Worm (Caenorhabditis elegans) whole organism, L1 larva: ENCODE results near the gene M88.4.
A peak's percentile ranks its signal among the peaks of the same experiment; 100 is the strongest.

Experiments used
- C04F5.9 ChIP-seq: sonication (generic microtip); optimal IDR thresholded peaks from 2 replicates; lab custom pipeline; 2016; ENCODE audit warnings: missing genetic modification characterization, missing compliant biosample characterization
- C16A3.4 ChIP-seq: fragments of 150-350 bp; optimal IDR thresholded peaks from 2 replicates; lab custom pipeline; 2014; ENCODE audit warnings: missing biosample characterization, missing genetic modification characterization
- aha-1 ChIP-seq: fragments of 150-350 bp; optimal IDR thresholded peaks from 2 replicates; lab custom pipeline; 2014; ENCODE audit warnings: missing biosample characterization, missing genetic modification characterization
- aly-2 ChIP-seq: fragments of 150-350 bp; optimal IDR thresholded peaks from 2 replicates; lab custom pipeline; 2014; ENCODE audit warnings: missing biosample characterization, missing genetic modification characterization
- ama-1 ChIP-seq: fragments of 150-350 bp; optimal IDR thresholded peaks from 2 replicates; lab custom pipeline; 2014
- blmp-1 ChIP-seq: fragments of 150-350 bp; optimal IDR thresholded peaks from 2 replicates; lab custom pipeline; 2014; ENCODE audit warnings: missing biosample characterization, missing genetic modification characterization
- ceh-63 ChIP-seq: fragments of 200-800 bp; sonication (Bioruptor generic); optimal IDR thresholded peaks from 2 replicates; lab custom pipeline; 2018; ENCODE audit warnings: mild to moderate bottlenecking, missing genetic modification characterization, missing compliant biosample characterization
- dpl-1 ChIP-seq, 3 experiments: fragments of 150-350 bp in 2 of 3; sonication (generic microtip) in 1 of 3; optimal IDR thresholded peaks; 2 replicates each; lab custom pipeline; 2014 to 2017; ENCODE audit warnings: missing biosample characterization in 3 of 3, missing genetic modification characterization in 3 of 3, missing genetic modification reagents in 3 of 3
- efl-1 ChIP-seq, 4 experiments: fragments of 150-350 bp; optimal IDR thresholded peaks in 3 of 4; peaks in 1 of 4; 1 replicate in 1 of 4; 2 replicates in 3 of 4; lab custom pipeline; 2014; ENCODE audit warnings: missing biosample characterization in 2 of 4, missing genetic modification characterization in 2 of 4, missing genetic modification reagents in 2 of 4
- egl-27 ChIP-seq, 2 experiments: fragments of 150-350 bp in 1 of 2; sonication (generic microtip); optimal IDR thresholded peaks; 3 replicates each; lab custom pipeline; 2017 to 2018; ENCODE audit warnings: missing biosample characterization in 2 of 2, missing genetic modification characterization in 2 of 2, missing genetic modification reagents in 2 of 2
- elt-2 ChIP-seq: sonication (generic microtip); optimal IDR thresholded peaks from 2 replicates; lab custom pipeline; 2016; ENCODE audit warnings: missing genetic modification characterization, mild to moderate bottlenecking, inconsistent platforms, missing compliant biosample characterization, missing genetic modification reagents
- elt-3 ChIP-seq, 6 experiments: fragments of 150-350 bp in 1 of 6; sonication (generic microtip); optimal IDR thresholded peaks; 2 replicates each; lab custom pipeline; 2017 to 2018; ENCODE audit warnings: missing biosample characterization in 6 of 6, missing genetic modification characterization in 6 of 6, inconsistent platforms in 1 of 6
- ets-5 ChIP-seq: fragments of 200-800 bp; sonication (Bioruptor generic); IDR thresholded peaks from 2 replicates; pipeline ENCODE4 v1.3.6; 2022; ENCODE audit warnings: missing genetic modification characterization, missing compliant biosample characterization
- fkh-10 ChIP-seq: sonication (generic microtip); optimal IDR thresholded peaks from 2 replicates; lab custom pipeline; 2017; ENCODE audit warnings: missing biosample characterization, missing genetic modification reagents, missing genetic modification characterization
- fkh-4 ChIP-seq: sonication (generic microtip); optimal IDR thresholded peaks from 2 replicates; lab custom pipeline; 2016; ENCODE audit warnings: missing compliant biosample characterization, missing genetic modification characterization, borderline replicate concordance
- hpl-2 ChIP-seq: fragments of 150-350 bp; optimal IDR thresholded peaks from 2 replicates; lab custom pipeline; 2014; ENCODE audit warnings: missing biosample characterization, missing genetic modification reagents, missing genetic modification characterization
- isw-1 ChIP-seq: fragments of 200-800 bp; sonication (Bioruptor generic); IDR thresholded peaks from 2 replicates; pipeline ENCODE4 v1.3.6; 2022; ENCODE audit warnings: missing genetic modification characterization, missing compliant biosample characterization
- jun-1 ChIP-seq: fragments of 150-350 bp; optimal IDR thresholded peaks from 2 replicates; lab custom pipeline; 2014; ENCODE audit warnings: missing biosample characterization, missing genetic modification reagents, missing genetic modification characterization
- lin-35 ChIP-seq, 2 experiments: fragments of 150-350 bp; optimal IDR thresholded peaks; 2 replicates each; lab custom pipeline; 2014; ENCODE audit warnings: missing biosample characterization in 2 of 2, missing genetic modification characterization in 2 of 2, missing genetic modification reagents in 2 of 2
- lin-39 ChIP-seq: fragments of 150-350 bp; optimal IDR thresholded peaks from 2 replicates; lab custom pipeline; 2014; ENCODE audit warnings: missing biosample characterization, missing genetic modification reagents, missing genetic modification characterization
- lir-3 ChIP-seq: sonication (generic microtip); optimal IDR thresholded peaks from 2 replicates; lab custom pipeline; 2016; ENCODE audit warnings: mild to moderate bottlenecking, missing genetic modification characterization, moderate library complexity, missing compliant biosample characterization; ENCODE audit not compliant: poor library complexity
- mdl-1 ChIP-seq, 2 experiments: fragments of 150-350 bp; optimal IDR thresholded peaks; 2 replicates each; lab custom pipeline; 2014 to 2017; ENCODE audit warnings: missing biosample characterization in 2 of 2, missing genetic modification characterization in 2 of 2, inconsistent platforms in 1 of 2
- mep-1 ChIP-seq: fragments of 150-350 bp; optimal IDR thresholded peaks from 2 replicates; lab custom pipeline; 2014; ENCODE audit warnings: missing biosample characterization, missing genetic modification characterization
- nhr-20 ChIP-seq: sonication (generic microtip); optimal IDR thresholded peaks from 2 replicates; lab custom pipeline; 2016; ENCODE audit warnings: mild to moderate bottlenecking, missing genetic modification characterization, missing compliant biosample characterization
- nhr-47 ChIP-seq: sonication (generic microtip); optimal IDR thresholded peaks from 2 replicates; lab custom pipeline; 2016; ENCODE audit warnings: mild to moderate bottlenecking, missing genetic modification characterization, moderate library complexity, missing compliant biosample characterization
- nhr-71 ChIP-seq: sonication (generic microtip); optimal IDR thresholded peaks from 2 replicates; lab custom pipeline; 2016; ENCODE audit warnings: mild to moderate bottlenecking, missing genetic modification characterization, moderate library complexity, missing compliant biosample characterization
- nhr-76 ChIP-seq: sonication (generic microtip); optimal IDR thresholded peaks from 2 replicates; lab custom pipeline; 2017; ENCODE audit warnings: missing biosample characterization, missing genetic modification characterization
- nhr-77 ChIP-seq: fragments of 150-350 bp; optimal IDR thresholded peaks from 2 replicates; lab custom pipeline; 2014; ENCODE audit warnings: missing biosample characterization, missing genetic modification characterization
- nhr-90 ChIP-seq: sonication (generic microtip); optimal IDR thresholded peaks from 2 replicates; lab custom pipeline; 2016; ENCODE audit warnings: mild to moderate bottlenecking, missing genetic modification characterization, missing compliant biosample characterization; ENCODE audit not compliant: poor library complexity
- pax-3 ChIP-seq: fragments of 200-800 bp; sonication (Bioruptor generic); optimal IDR thresholded peaks from 2 replicates; lab custom pipeline; 2018; ENCODE audit warnings: mild to moderate bottlenecking, missing genetic modification characterization, moderate library complexity, missing compliant biosample characterization
- pqm-1 ChIP-seq: sonication (generic microtip); optimal IDR thresholded peaks from 3 replicates; lab custom pipeline; 2017; ENCODE audit warnings: missing biosample characterization, missing genetic modification characterization
- snpc-4 ChIP-seq: fragments of 150-350 bp; optimal IDR thresholded peaks from 2 replicates; lab custom pipeline; 2014; ENCODE audit warnings: missing biosample characterization, missing genetic modification characterization
- sptf-1 ChIP-seq: fragments of 150-350 bp; optimal IDR thresholded peaks from 2 replicates; lab custom pipeline; 2014; ENCODE audit warnings: missing biosample characterization, missing genetic modification characterization
- unc-62 ChIP-seq: fragments of 150-350 bp; optimal IDR thresholded peaks from 2 replicates; lab custom pipeline; 2014; ENCODE audit warnings: missing biosample characterization, missing genetic modification reagents, missing genetic modification characterization
- unc-86 ChIP-seq: sonication (generic microtip); optimal IDR thresholded peaks from 2 replicates; lab custom pipeline; 2016; ENCODE audit warnings: missing genetic modification characterization, missing compliant biosample characterization
- unc-98 ChIP-seq: fragments of 200-800 bp; sonication (Bioruptor generic); IDR thresholded peaks from 2 replicates; pipeline ENCODE4 v1.3.6; 2022; ENCODE audit warnings: missing genetic modification characterization, missing compliant biosample characterization
- vab-15 ChIP-seq: sonication (generic microtip); optimal IDR thresholded peaks from 2 replicates; lab custom pipeline; 2017; ENCODE audit warnings: missing genotype, mild to moderate bottlenecking, missing genetic modification characterization, missing compliant biosample characterization
- xbp-1 ChIP-seq: sonication (generic microtip); optimal IDR thresholded peaks from 2 replicates; lab custom pipeline; 2016; ENCODE audit warnings: missing genetic modification characterization, missing compliant biosample characterization
- zag-1 ChIP-seq: fragments of 150-350 bp; optimal IDR thresholded peaks from 2 replicates; lab custom pipeline; 2014; ENCODE audit warnings: missing biosample characterization, missing genetic modification characterization

The M88.4 gene

DNA sequence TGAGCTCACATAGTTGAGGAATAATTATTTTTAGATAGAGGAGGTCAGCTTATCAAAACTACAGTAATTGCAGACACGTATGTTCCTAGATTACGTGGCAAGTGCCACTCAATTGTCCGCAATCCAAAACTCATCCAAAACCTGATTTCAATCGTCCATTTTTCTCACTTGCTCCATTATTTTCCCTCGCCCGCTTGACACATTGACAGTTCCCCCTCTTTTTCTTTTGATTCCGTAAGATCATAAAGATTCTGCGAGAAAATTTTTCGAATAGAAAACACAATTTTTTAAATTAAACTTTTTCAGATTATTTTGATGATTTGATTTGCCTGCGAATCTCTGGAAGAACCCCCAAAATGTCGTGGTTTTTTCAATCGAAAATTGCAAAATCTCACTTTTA, at the start of gene M88.4:
M88.4 (plus strand) TSS at position 301 of the 400 bp plus-strand sequence.
- TF ChIP-seq egl-27 (tag; optimal IDR thresholded peaks at IDR 0.05; lab: Kevin White, UChicago) (no peak), unc-98 (GFP tag; lab: Robert Waterston, UW) (no peak), nhr-71 (tag; lab: Kevin White, UChicago) (no peak), ceh-63 (GFP tag; lab: Kevin White, UChicago) (no peak), aly-2 (tag; lab: Kevin White, UChicago) (no peak), lin-35 (GFP tag; optimal IDR thresholded peaks at IDR 0.05; lab: Kevin White, UChicago) (no peak), ets-5 (GFP tag; lab: Robert Waterston, UW) (no peak), pqm-1 (no peak), fkh-4 (tag; lab: Kevin White, UChicago) (no peak), zag-1 (tag; lab: Kevin White, UChicago) (no peak), nhr-77 (tag; lab: Kevin White, UChicago) (no peak), unc-86 (no peak), hpl-2 (no peak), aha-1 (tag; lab: Kevin White, UChicago) (no peak)

DNA sequence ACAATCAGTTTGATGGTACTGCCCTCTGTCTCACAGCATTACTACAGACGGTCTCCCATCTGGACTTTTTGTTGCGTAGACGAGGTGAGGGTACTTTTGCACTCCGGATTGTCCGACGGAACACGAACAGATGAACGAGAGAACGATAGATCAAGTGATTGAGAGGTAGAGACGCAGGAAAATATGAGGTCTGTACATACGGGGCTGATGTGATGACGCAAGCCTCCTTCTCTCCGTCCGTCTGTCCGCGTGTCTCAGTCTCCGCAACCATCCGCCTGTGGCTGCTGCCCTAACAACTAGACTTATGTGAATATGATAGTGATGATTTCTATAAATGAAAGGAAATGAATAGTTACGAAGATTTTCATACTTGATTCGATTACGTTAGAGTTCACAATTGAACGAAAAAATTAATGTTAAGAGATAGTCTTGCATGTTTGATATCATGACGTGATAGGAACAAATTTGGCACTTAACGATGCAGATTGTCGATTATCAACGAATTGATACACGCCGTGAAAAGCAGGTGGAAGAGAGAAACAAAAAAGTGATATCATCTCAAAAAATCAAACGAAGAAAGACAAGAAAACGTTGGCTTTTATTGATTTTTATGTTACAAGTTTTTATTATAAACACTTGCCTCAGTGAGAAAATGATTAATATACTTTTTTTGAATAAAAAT, 46.1 kb upstream of the M88.4 start:
- TF ChIP-seq fkh-10 (GFP tag; lab: Kevin White, UChicago) (no peak), nhr-20 (peak; percentile 15), ama-1 (lab: Kevin White, UChicago) (no peak), efl-1 (optimal IDR thresholded peaks at IDR 0.05; lab: Kevin White, UChicago) (no peak), efl-1 (GFP tag; optimal IDR thresholded peaks at IDR 0.05 in 1 of 2; lab: Kevin White, UChicago) (peak in 1 of 2 experiments; percentile 58), elt-2 (tag; lab: Kevin White, UChicago) (peak; percentile 31), mdl-1 (tag; optimal IDR thresholded peaks at IDR 0.05; lab: Kevin White, UChicago) (no peak), jun-1 (tag; lab: Kevin White, UChicago) (no peak), unc-62 (no peak), nhr-71 (tag; lab: Kevin White, UChicago) (peak; percentile 11), isw-1 (GFP tag; lab: Robert Waterston, UW) (no peak), nhr-76 (tag; lab: Kevin White, UChicago) (no peak), sptf-1 (no peak), lir-3 (tag; lab: Kevin White, UChicago) (no peak), snpc-4 (tag; lab: Kevin White, UChicago) (no peak), vab-15 (no peak), C04F5.9 (tag; lab: Kevin White, UChicago) (no peak), nhr-90 (tag; lab: Kevin White, UChicago) (no peak), dpl-1 (GFP tag; optimal IDR thresholded peaks at IDR 0.05; lab: Kevin White, UChicago) (no peak), elt-3 (tag; optimal IDR thresholded peaks at IDR 0.05; lab: Kevin White, UChicago) (peak in 4 of 6 experiments; percentile 10 to 22 (median 17)), pqm-1 (peak; percentile 77), lin-39 (no peak), zag-1 (tag; lab: Kevin White, UChicago) (no peak), nhr-47 (no peak), fkh-4 (tag; lab: Kevin White, UChicago) (no peak), ceh-63 (GFP tag; lab: Kevin White, UChicago) (no peak), blmp-1 (tag; lab: Kevin White, UChicago) (no peak), mep-1 (no peak), C16A3.4 (tag; lab: Kevin White, UChicago) (no peak), pax-3 (tag; lab: Kevin White, UChicago) (no peak), xbp-1 (tag; lab: Kevin White, UChicago) (no peak)
- TF ChIP-seq, all 84 proteins: peak for 6
